Worm (Caenorhabditis elegans) whole organism, L4 larva: ENCODE results near the gene let-765.
"Not testable (repeated sequence)": the region's sequence is repeated elsewhere in the genome, so short reads cannot be mapped to it uniquely, and the experiment has no call there.

ENCODE experiments used
- attf-4 ChIP-seq: sonication (generic microtip); optimal IDR thresholded peaks from 3 replicates; lab custom pipeline; 2017; ENCODE audit warnings: missing biosample characterization, missing genetic modification characterization
- dpl-1 ChIP-seq: fragments of 150-350 bp; optimal IDR thresholded peaks from 2 replicates; lab custom pipeline; 2014; ENCODE audit warnings: missing biosample characterization, missing genetic modification reagents, missing genetic modification characterization
- fos-1 ChIP-seq: fragments of 150-350 bp; optimal IDR thresholded peaks from 2 replicates; lab custom pipeline; 2014; ENCODE audit warnings: missing biosample characterization, missing genetic modification characterization
- nhr-10 ChIP-seq: fragments of 150-350 bp; optimal IDR thresholded peaks from 2 replicates; lab custom pipeline; 2014; ENCODE audit warnings: missing biosample characterization, missing genetic modification characterization
- nhr-111 ChIP-seq: fragments of 200-800 bp; sonication (Bioruptor generic); optimal IDR thresholded peaks from 2 replicates; lab custom pipeline; 2018; ENCODE audit warnings: mild to moderate bottlenecking, missing genetic modification characterization, missing compliant biosample characterization
- nhr-237 ChIP-seq: sonication (generic microtip); optimal IDR thresholded peaks from 2 replicates; lab custom pipeline; 2017; ENCODE audit warnings: missing biosample characterization, missing genetic modification characterization
- nhr-41 ChIP-seq: fragments of 200-800 bp; sonication (Bioruptor generic); IDR thresholded peaks from 2 replicates; pipeline ENCODE4 v1.3.6; 2022; ENCODE audit warnings: missing genetic modification reagents, missing genetic modification characterization, missing compliant biosample characterization
- nhr-77 ChIP-seq: fragments of 150-350 bp; optimal IDR thresholded peaks from 2 replicates; lab custom pipeline; 2014; ENCODE audit warnings: missing biosample characterization, missing genetic modification characterization
- skn-1 ChIP-seq: fragments of 150-350 bp; optimal IDR thresholded peaks from 2 replicates; lab custom pipeline; 2014; ENCODE audit warnings: missing biosample characterization, missing genetic modification characterization
- unc-130 ChIP-seq: sonication (generic microtip); optimal IDR thresholded peaks from 2 replicates; lab custom pipeline; 2016; ENCODE audit warnings: missing genetic modification reagents, missing genetic modification characterization, missing compliant biosample characterization

DNA sequence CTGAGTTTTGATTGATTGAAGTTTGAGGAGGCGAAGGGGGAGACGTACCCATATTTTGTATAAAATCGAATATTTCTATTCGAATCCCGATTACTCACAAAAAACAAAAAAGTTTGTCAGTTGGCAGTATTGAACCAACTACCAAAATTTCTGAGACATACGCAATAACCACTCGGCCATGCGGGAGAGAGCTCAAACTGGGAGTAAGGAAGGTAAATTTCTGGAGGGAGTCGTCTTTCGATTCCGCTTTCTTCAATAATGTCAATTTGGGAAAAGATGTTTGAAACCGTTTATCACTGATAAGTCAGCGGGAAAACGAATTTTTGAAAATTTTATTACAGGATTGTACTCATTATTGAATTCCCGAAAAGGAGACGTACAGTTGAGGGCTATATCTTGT lies 27.8 kb upstream of the let-765 start:
- TF ChIP-seq nhr-237 (tag; lab: Kevin White, UChicago); nhr-10; nhr-41; attf-4 (tag; lab: Kevin White, UChicago); skn-1 (tag; lab: Kevin White, UChicago); fos-1; dpl-1 (GFP tag; lab: Kevin White, UChicago); nhr-77 (tag; lab: Kevin White, UChicago); nhr-111 (GFP tag; lab: Kevin White, UChicago); unc-130 (GFP tag; lab: Kevin White, UChicago): not testable (repeated sequence)
